Fruit fly (Drosophila melanogaster) whole organism: ENCODE results near the gene CG34427.

ENCODE experiments used
- EcR ChIP-seq, 2 experiments: fragments of >200 bp; optimal IDR thresholded peaks; 2 replicates each; lab custom pipeline; 2017; ENCODE audit warnings: missing biosample characterization in 2 of 2, missing genetic modification characterization in 2 of 2, missing genetic modification reagents in 2 of 2
- psq ChIP-seq: fragments of >200 bp; optimal IDR thresholded peaks from 2 replicates; lab custom pipeline; 2017
- usp ChIP-seq: fragments of >200 bp; optimal IDR thresholded peaks from 2 replicates; lab custom pipeline; 2017; ENCODE audit warnings: missing biosample characterization, missing genetic modification characterization, mixed read lengths

- TF ChIP-seq EcR (GFP tag; optimal IDR thresholded peaks at IDR 0.05; lab: Kevin White, UChicago) = no peak
- TF ChIP-seq usp (GFP tag; lab: Kevin White, UChicago) = no peak
- no peak for TF ChIP-seq psq
Observed at dm6 chr3L:8833467-8833802, 28.9 kb downstream of the CG34427 start.
